Worm (Caenorhabditis elegans) whole organism, L2 larva: ENCODE data around the gene F19C7.8.

Source experiments
- aly-2 ChIP-seq: fragments of 150-350 bp; optimal IDR thresholded peaks from 2 replicates; lab custom pipeline; 2014; ENCODE audit warnings: missing biosample characterization, missing genetic modification characterization
- lin-13 ChIP-seq: fragments of 150-350 bp; optimal IDR thresholded peaks from 2 replicates; lab custom pipeline; 2014; ENCODE audit warnings: missing biosample characterization, missing genetic modification reagents, missing genetic modification characterization
- ztf-4 ChIP-seq: fragments of 150-350 bp; optimal IDR thresholded peaks from 2 replicates; lab custom pipeline; 2014; ENCODE audit warnings: missing biosample characterization, missing genetic modification characterization

DNA sequence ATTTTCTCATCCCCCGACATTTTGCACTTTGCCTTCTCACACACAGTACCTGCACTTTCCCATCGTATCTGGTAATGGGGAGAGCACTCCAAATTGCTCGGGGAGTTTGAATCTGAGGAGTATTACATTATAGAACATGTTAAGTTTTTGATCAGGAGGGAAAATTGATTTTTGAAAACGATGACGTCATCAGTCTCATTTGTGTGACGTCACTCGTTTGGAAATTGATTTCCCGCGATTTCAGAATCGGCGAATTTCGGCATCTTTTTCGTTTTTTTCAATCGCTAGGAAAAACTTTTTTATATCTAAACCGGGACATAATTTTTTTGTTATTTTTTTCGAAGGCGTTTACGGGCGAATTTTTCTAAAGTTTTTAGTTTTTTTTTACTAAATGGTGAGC, 35.4 kb upstream of the F19C7.8 start:
- TF ChIP-seq lin-13 (GFP tag; lab: Kevin White, UChicago), result no peak
- TF ChIP-seq aly-2, result no peak
- no peak for TF ChIP-seq ztf-4 (tag; lab: Kevin White, UChicago)
